Worm (Caenorhabditis elegans) whole organism, L3 larva: ENCODE results near the gene F22E5.7.
"Not testable (repeated sequence)": the region's sequence is repeated elsewhere in the genome, so short reads cannot be mapped to it uniquely, and the experiment has no call there.

Experiments used
- fkh-10 ChIP-seq: sonication (generic microtip); optimal IDR thresholded peaks from 2 replicates; lab custom pipeline; 2017; ENCODE audit warnings: missing biosample characterization, missing genetic modification reagents, missing genetic modification characterization
- fos-1 ChIP-seq: fragments of 150-350 bp; optimal IDR thresholded peaks from 2 replicates; lab custom pipeline; 2014; ENCODE audit warnings: missing biosample characterization, missing genetic modification characterization
- ztf-4 ChIP-seq: fragments of 150-350 bp; optimal IDR thresholded peaks from 2 replicates; lab custom pipeline; 2014; ENCODE audit warnings: missing biosample characterization, missing genetic modification characterization

- not testable (repeated sequence) for TF ChIP-seq fos-1; ztf-4; fkh-10 (GFP tag; lab: Kevin White, UChicago)
Observed at ce11 chrII:2612278-2612677, 29.6 kb upstream of the F22E5.7 start, which contains the start of gene D2062.13.
